Fruit fly (Drosophila melanogaster) whole organism, prepupa: ENCODE results near the gene MESR6.

Source experiments
- CG10669 ChIP-seq: fragments of 200-800 bp; sonication (Bioruptor generic); optimal IDR thresholded peaks from 3 replicates; lab custom pipeline; 2018; ENCODE audit warnings: missing biosample characterization, mild to moderate bottlenecking, missing genetic modification characterization, moderate library complexity
- CG11902 ChIP-seq: fragments of 200-800 bp; sonication (Bioruptor generic); optimal IDR thresholded peaks from 3 replicates; lab custom pipeline; 2016; ENCODE audit warnings: missing biosample characterization, missing genetic modification characterization
- CG34406 ChIP-seq: fragments of 200-800 bp; sonication (Bioruptor generic); optimal IDR thresholded peaks from 3 replicates; lab custom pipeline; 2016; ENCODE audit warnings: missing biosample characterization, missing genetic modification characterization
- CG6276 ChIP-seq: fragments of 200-800 bp; sonication (Bioruptor generic); optimal IDR thresholded peaks from 2 replicates; lab custom pipeline; 2017; ENCODE audit warnings: missing biosample characterization, mild to moderate bottlenecking, missing genetic modification characterization
- CG8319 ChIP-seq: fragments of 200-800 bp; sonication (Bioruptor generic); optimal IDR thresholded peaks from 3 replicates; lab custom pipeline; 2016; ENCODE audit warnings: missing biosample characterization, missing genetic modification characterization
- Eip78C ChIP-seq: fragments of 200-800 bp; sonication (Bioruptor generic); peaks from one replicate; lab custom pipeline; 2016; ENCODE audit warnings: missing biosample characterization, missing genetic modification characterization
- Ets21C ChIP-seq: fragments of 200-800 bp; sonication (Bioruptor generic); optimal IDR thresholded peaks from 3 replicates; lab custom pipeline; 2016; ENCODE audit warnings: missing biosample characterization, missing genetic modification characterization
- OdsH ChIP-seq: fragments of 200-800 bp; sonication (Bioruptor generic); optimal IDR thresholded peaks from 3 replicates; lab custom pipeline; 2016; ENCODE audit warnings: missing biosample characterization, missing genetic modification characterization
- cyc ChIP-seq: fragments of 200-800 bp; sonication (Bioruptor generic); optimal IDR thresholded peaks from 3 replicates; lab custom pipeline; 2016; ENCODE audit warnings: missing biosample characterization, missing genetic modification characterization
- fd59A ChIP-seq: fragments of 200-800 bp; sonication (Bioruptor generic); optimal IDR thresholded peaks from 2 replicates; lab custom pipeline; 2017; ENCODE audit warnings: missing biosample characterization, mild to moderate bottlenecking, missing genetic modification characterization, missing genetic modification reagents
- net ChIP-seq: fragments of 200-800 bp; sonication (Bioruptor generic); optimal IDR thresholded peaks from 3 replicates; lab custom pipeline; 2016; ENCODE audit warnings: missing biosample characterization, missing genetic modification characterization
- salr ChIP-seq, 2 experiments: fragments of 200-800 bp; sonication (Bioruptor generic); optimal IDR thresholded peaks; 3 replicates each; lab custom pipeline; 2016 to 2018; ENCODE audit warnings: missing biosample characterization in 2 of 2, missing genetic modification characterization in 2 of 2, mild to moderate bottlenecking in 1 of 2
- ss ChIP-seq, 2 experiments: fragments of 200-800 bp; sonication (Bioruptor generic); optimal IDR thresholded peaks; 2 replicates in 1 of 2; 3 replicates in 1 of 2; lab custom pipeline; 2017 to 2018; ENCODE audit warnings: mild to moderate bottlenecking in 2 of 2, missing biosample characterization in 2 of 2, missing genetic modification characterization in 2 of 2, moderate library complexity in 1 of 2
- vri ChIP-seq: fragments of 200-800 bp; sonication (Bioruptor generic); optimal IDR thresholded peaks from 3 replicates; lab custom pipeline; 2016; ENCODE audit warnings: missing biosample characterization, mild to moderate bottlenecking, missing genetic modification characterization

DNA sequence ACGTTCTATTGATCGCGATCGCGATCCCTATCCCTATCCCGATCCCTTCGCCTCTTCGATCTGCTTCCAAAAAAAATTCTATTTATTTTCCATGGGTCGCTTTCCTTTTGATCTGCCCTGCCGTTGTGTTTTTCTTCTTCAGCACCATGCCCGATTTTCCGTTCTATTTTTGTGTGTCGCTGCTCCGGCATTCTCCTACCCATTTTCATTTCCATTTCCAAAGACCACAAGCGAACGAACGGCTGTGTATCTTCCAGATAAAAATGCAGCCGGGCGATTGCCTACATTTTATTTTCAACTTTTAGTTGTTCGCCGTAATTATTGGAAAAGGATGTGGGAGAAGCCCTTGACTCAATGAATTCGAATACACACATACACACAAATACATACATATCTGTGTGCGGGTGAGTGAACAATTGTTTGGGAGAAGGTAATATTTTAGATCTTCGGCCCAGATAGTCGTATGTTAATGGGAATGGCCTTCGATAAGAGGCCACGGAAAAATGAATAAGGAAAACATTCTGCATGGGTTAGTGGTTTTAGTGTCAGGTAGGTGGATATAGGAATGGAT, 48.9 kb upstream of the MESR6 start:
- TF ChIP-seq salr (GFP tag; optimal IDR thresholded peaks at IDR 0.05; lab: Kevin White, UChicago) (no peak), CG11902 (no peak), vri (GFP tag; lab: Kevin White, UChicago) (no peak), CG8319 (GFP tag; lab: Kevin White, UChicago) (no peak), cyc (GFP tag; lab: Kevin White, UChicago) (no peak), CG34406 (GFP tag; lab: Kevin White, UChicago) (no peak), OdsH (GFP tag; lab: Kevin White, UChicago) (no peak), fd59A (no peak), ss (GFP tag; optimal IDR thresholded peaks at IDR 0.05; lab: Kevin White, UChicago) (no peak), CG10669 (GFP tag; lab: Kevin White, UChicago) (no peak), CG6276 (GFP tag; lab: Kevin White, UChicago) (no peak), Eip78C (GFP tag; lab: Kevin White, UChicago) (peak; percentile 19), Ets21C (GFP tag; lab: Kevin White, UChicago) (no peak), net (GFP tag; lab: Kevin White, UChicago) (no peak)
